Worm (Caenorhabditis elegans) whole organism, late embryonic: ENCODE measurements around the gene nhr-30.

ENCODE experiments used
- F13H6.1 ChIP-seq: sonication (generic microtip); optimal IDR thresholded peaks from 2 replicates; lab custom pipeline; 2016; ENCODE audit warnings: missing genetic modification characterization, missing compliant biosample characterization
- K02D7.2 ChIP-seq: sonication (generic microtip); optimal IDR thresholded peaks from 2 replicates; lab custom pipeline; 2017; ENCODE audit warnings: mild to moderate bottlenecking, missing genetic modification characterization, missing compliant biosample characterization
- K09A11.1 ChIP-seq: sonication (generic microtip); optimal IDR thresholded peaks from 2 replicates; lab custom pipeline; 2017; ENCODE audit warnings: antibody characterized with exemption, mild to moderate bottlenecking, missing genetic modification characterization, missing compliant biosample characterization; ENCODE audit not compliant: insufficient read depth
- T23F11.4 ChIP-seq: fragments of 200-800 bp; sonication (Bioruptor generic); optimal IDR thresholded peaks from 2 replicates; lab custom pipeline; 2018; ENCODE audit warnings: mild to moderate bottlenecking, missing genetic modification characterization, missing compliant biosample characterization
- Y22D7AL.16 ChIP-seq: sonication (generic microtip); optimal IDR thresholded peaks from 2 replicates; lab custom pipeline; 2016; ENCODE audit warnings: missing genetic modification characterization, missing compliant biosample characterization
- ahr-1 ChIP-seq: sonication (generic microtip); optimal IDR thresholded peaks from 2 replicates; lab custom pipeline; 2016; ENCODE audit warnings: missing genetic modification characterization, missing compliant biosample characterization
- ceh-14 ChIP-seq: sonication (generic microtip); optimal IDR thresholded peaks from 2 replicates; lab custom pipeline; 2016; ENCODE audit warnings: missing genotype, missing genetic modification characterization, missing compliant biosample characterization
- ceh-18 ChIP-seq: sonication (generic microtip); optimal IDR thresholded peaks from 2 replicates; lab custom pipeline; 2016; ENCODE audit warnings: missing genetic modification characterization, missing compliant biosample characterization
- ceh-19 ChIP-seq: fragments of 200-800 bp; sonication (Bioruptor generic); optimal IDR thresholded peaks from 2 replicates; lab custom pipeline; 2018; ENCODE audit warnings: mild to moderate bottlenecking, missing genetic modification characterization, missing compliant biosample characterization
- ceh-31 ChIP-seq: sonication (generic microtip); optimal IDR thresholded peaks from 2 replicates; lab custom pipeline; 2016; ENCODE audit warnings: missing genetic modification characterization, missing compliant biosample characterization
- ceh-34 ChIP-seq: sonication (generic microtip); optimal IDR thresholded peaks from 2 replicates; lab custom pipeline; 2016; ENCODE audit warnings: mild to moderate bottlenecking, missing genetic modification characterization, missing compliant biosample characterization
- ceh-9 ChIP-seq: sonication (generic microtip); optimal IDR thresholded peaks from 2 replicates; lab custom pipeline; 2016; ENCODE audit warnings: mild to moderate bottlenecking, missing genetic modification characterization, inconsistent platforms, missing compliant biosample characterization
- che-1 ChIP-seq: sonication (generic microtip); optimal IDR thresholded peaks from 2 replicates; lab custom pipeline; 2016; ENCODE audit warnings: mild to moderate bottlenecking, missing genetic modification characterization, missing compliant biosample characterization
- dmd-4 ChIP-seq: sonication (generic microtip); optimal IDR thresholded peaks from 2 replicates; lab custom pipeline; 2016; ENCODE audit warnings: borderline replicate concordance, missing genetic modification characterization, missing compliant biosample characterization
- dve-1 ChIP-seq: sonication (generic microtip); optimal IDR thresholded peaks from 2 replicates; lab custom pipeline; 2017; ENCODE audit warnings: antibody characterized with exemption, mild to moderate bottlenecking, missing genetic modification characterization, missing compliant biosample characterization
- elt-2 ChIP-seq: sonication (generic microtip); optimal IDR thresholded peaks from 2 replicates; lab custom pipeline; 2016; ENCODE audit warnings: missing genetic modification reagents, missing genetic modification characterization, missing compliant biosample characterization
- elt-4 ChIP-seq: sonication (generic microtip); optimal IDR thresholded peaks from 2 replicates; lab custom pipeline; 2016; ENCODE audit warnings: missing genetic modification characterization, missing compliant biosample characterization
- fkh-10 ChIP-seq: fragments of 150-350 bp; optimal IDR thresholded peaks from 2 replicates; lab custom pipeline; 2014; ENCODE audit warnings: missing biosample characterization, missing genetic modification reagents, missing genetic modification characterization
- fkh-6 ChIP-seq: sonication (generic microtip); optimal IDR thresholded peaks from 2 replicates; lab custom pipeline; 2016; ENCODE audit warnings: missing genetic modification characterization, missing compliant biosample characterization
- hlh-13 ChIP-seq: fragments of 200-800 bp; sonication (Bioruptor generic); optimal IDR thresholded peaks from 2 replicates; lab custom pipeline; 2018; ENCODE audit warnings: mild to moderate bottlenecking, missing genetic modification characterization, missing compliant biosample characterization
- hlh-8 ChIP-seq: sonication (generic microtip); optimal IDR thresholded peaks from 2 replicates; lab custom pipeline; 2016; ENCODE audit warnings: missing genotype, missing genetic modification characterization, missing compliant biosample characterization
- lin-11 ChIP-seq: fragments of 200-800 bp; sonication (Bioruptor generic); optimal IDR thresholded peaks from 2 replicates; lab custom pipeline; 2018; ENCODE audit warnings: mild to moderate bottlenecking, missing genetic modification characterization, missing compliant biosample characterization
- madf-2 ChIP-seq: sonication (generic microtip); optimal IDR thresholded peaks from 2 replicates; lab custom pipeline; 2017; ENCODE audit warnings: missing genetic modification characterization, missing compliant biosample characterization
- nfya-1 ChIP-seq: sonication (generic microtip); optimal IDR thresholded peaks from 2 replicates; lab custom pipeline; 2017; ENCODE audit warnings: missing genetic modification characterization, mild to moderate bottlenecking, missing compliant biosample characterization, antibody characterized with exemption, moderate library complexity
- nhr-11 ChIP-seq: fragments of 150-350 bp; optimal IDR thresholded peaks from 2 replicates; lab custom pipeline; 2014; ENCODE audit warnings: missing biosample characterization, missing genetic modification characterization
- nhr-232 ChIP-seq: sonication (generic microtip); optimal IDR thresholded peaks from 2 replicates; lab custom pipeline; 2016; ENCODE audit warnings: missing genetic modification characterization, missing compliant biosample characterization
- pag-3 ChIP-seq: sonication (generic microtip); optimal IDR thresholded peaks from 2 replicates; lab custom pipeline; 2016; ENCODE audit warnings: missing compliant biosample characterization, missing genetic modification characterization, borderline replicate concordance
- pat-9 ChIP-seq: fragments of 200-800 bp; sonication (Bioruptor generic); optimal IDR thresholded peaks from 2 replicates; lab custom pipeline; 2018; ENCODE audit warnings: mild to moderate bottlenecking, missing genetic modification characterization, moderate library complexity, missing compliant biosample characterization
- pha-4 ChIP-seq: fragments of 150-350 bp; optimal IDR thresholded peaks from 2 replicates; lab custom pipeline; 2018; ENCODE audit warnings: missing biosample characterization, missing genetic modification reagents, missing genetic modification characterization
- pros-1 ChIP-seq: fragments of 150-350 bp; optimal IDR thresholded peaks from 2 replicates; lab custom pipeline; 2014; ENCODE audit warnings: missing biosample characterization, missing genetic modification reagents, missing genetic modification characterization
- ref-2 ChIP-seq: sonication (generic microtip); optimal IDR thresholded peaks from 2 replicates; lab custom pipeline; 2016; ENCODE audit warnings: missing genetic modification characterization, missing compliant biosample characterization
- rnt-1 ChIP-seq: sonication (generic microtip); optimal IDR thresholded peaks from 2 replicates; lab custom pipeline; 2016; ENCODE audit warnings: missing genetic modification characterization, missing compliant biosample characterization
- sdc-2 ChIP-seq: sonication (generic microtip); optimal IDR thresholded peaks from 2 replicates; lab custom pipeline; 2016; ENCODE audit warnings: missing genotype, missing genetic modification characterization, missing compliant biosample characterization
- sox-4 ChIP-seq: sonication (generic microtip); optimal IDR thresholded peaks from 2 replicates; lab custom pipeline; 2017; ENCODE audit warnings: mild to moderate bottlenecking, missing genetic modification characterization, inconsistent platforms, missing compliant biosample characterization
- unc-42 ChIP-seq: sonication (generic microtip); optimal IDR thresholded peaks from 2 replicates; lab custom pipeline; 2016; ENCODE audit warnings: missing genotype, missing genetic modification characterization, missing compliant biosample characterization
- unc-55 ChIP-seq: sonication (generic microtip); optimal IDR thresholded peaks from 2 replicates; lab custom pipeline; 2017; ENCODE audit warnings: missing biosample characterization, missing genetic modification reagents, missing genetic modification characterization
- unc-86 ChIP-seq: sonication (generic microtip); optimal IDR thresholded peaks from 2 replicates; lab custom pipeline; 2016; ENCODE audit warnings: missing genetic modification characterization, missing compliant biosample characterization
- ztf-16 ChIP-seq: sonication (generic microtip); optimal IDR thresholded peaks from 2 replicates; lab custom pipeline; 2017; ENCODE audit warnings: missing genetic modification characterization, missing compliant biosample characterization

The nhr-30 gene

DNA sequence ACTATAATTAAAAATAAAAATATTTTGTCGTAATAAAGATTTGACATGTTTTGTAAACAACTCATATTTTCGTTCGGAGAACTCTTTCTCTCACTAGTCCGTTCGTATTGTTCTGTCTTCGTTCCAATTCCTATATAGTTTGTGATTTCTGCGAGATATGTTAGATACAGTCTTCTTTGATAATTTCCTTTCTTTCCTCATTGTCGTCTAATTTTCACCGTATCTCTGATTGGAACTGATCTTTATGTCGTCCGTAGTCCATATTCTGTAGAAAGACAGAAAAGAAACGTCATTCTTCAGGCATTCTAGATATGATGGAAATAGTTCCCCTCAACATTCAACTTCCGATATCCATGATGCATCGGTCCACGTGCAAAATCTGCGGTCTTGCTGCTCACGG, at the start of gene nhr-30:
Gene nhr-30, plus strand, starts transcription at position 301 of the 400 bp plus-strand sequence.
- TF ChIP-seq lin-11: no peak
- TF ChIP-seq ceh-18: no peak
- no peak for TF ChIP-seq pha-4 (tag; lab: Kevin White, UChicago)
- TF ChIP-seq pag-3 (tag; lab: Kevin White, UChicago): no peak
- no peak for TF ChIP-seq unc-86 (tag; lab: Kevin White, UChicago)
- TF ChIP-seq che-1 (tag; lab: Kevin White, UChicago): no peak

- TF ChIP-seq K09A11.1 (tag; lab: Kevin White, UChicago): no peak
Measured at ce11 chrV:9001175-9001574, 43.8 kb upstream of the nhr-30 start, which contains the start of gene F59E11.2. Gene F59E11.2, plus strand, starts transcription at chrV:9001475.

DNA sequence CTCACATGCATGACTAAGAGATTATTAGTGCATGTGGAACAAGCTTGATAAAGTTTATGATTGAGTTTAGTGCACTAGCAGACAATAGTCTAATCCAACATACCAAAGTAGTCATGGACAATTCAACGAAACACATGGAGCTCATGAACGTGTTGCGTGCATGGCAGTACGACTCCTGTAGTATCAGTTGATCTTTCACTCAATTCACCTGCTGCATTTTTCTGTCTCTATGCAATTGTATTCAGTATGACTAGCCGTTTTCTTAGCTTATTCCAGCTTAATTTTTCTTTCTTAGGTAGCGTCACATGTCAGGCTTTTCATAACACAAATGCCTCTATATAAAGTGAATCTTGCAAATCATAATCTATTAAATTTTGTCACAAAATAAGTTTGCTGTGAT, 41.7 kb upstream of the nhr-30 start, which contains the start of gene srx-1:
Gene srx-1, plus strand, starts transcription at position 382 of the 400 bp plus-strand sequence.
- TF ChIP-seq nfya-1 (tag; lab: Kevin White, UChicago) (no peak), ceh-19 (GFP tag; lab: Kevin White, UChicago) (no peak), elt-2 (tag; lab: Kevin White, UChicago) (no peak), pros-1 (no peak), elt-4 (tag; lab: Kevin White, UChicago) (no peak), fkh-6 (tag; lab: Kevin White, UChicago) (no peak), ceh-14 (no peak), hlh-8 (tag; lab: Kevin White, UChicago) (no peak), ref-2 (no peak), unc-42 (tag; lab: Kevin White, UChicago) (no peak), nhr-11 (tag; lab: Kevin White, UChicago) (no peak), ztf-16 (no peak), sox-4 (tag; lab: Kevin White, UChicago) (no peak), hlh-13 (GFP tag; lab: Kevin White, UChicago) (no peak), ahr-1 (tag; lab: Kevin White, UChicago) (no peak), ceh-34 (tag; lab: Kevin White, UChicago) (no peak), pat-9 (tag; lab: Kevin White, UChicago) (no peak), Y22D7AL.16 (tag; lab: Kevin White, UChicago) (no peak)

DNA sequence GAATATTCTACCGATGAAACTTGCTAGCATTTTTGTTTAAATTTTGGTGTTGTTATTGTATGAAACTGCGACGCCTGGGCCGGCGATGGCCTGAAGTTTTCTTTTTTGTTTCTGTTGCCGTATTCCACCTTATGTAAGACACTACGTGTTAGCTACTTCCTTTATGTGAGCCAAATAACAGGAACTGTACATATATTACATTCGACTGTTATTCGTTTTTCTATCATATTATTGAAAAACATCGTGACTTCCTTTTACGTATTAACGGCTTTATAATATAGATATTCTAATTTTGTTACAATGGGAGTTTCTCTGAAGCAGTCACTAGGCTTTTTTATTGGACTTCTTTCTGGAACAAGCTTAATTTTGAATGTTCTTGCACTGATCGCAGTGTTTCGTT, 39.7 kb upstream of the nhr-30 start, which contains the start of gene srx-3:
Gene srx-3, plus strand, starts transcription at position 301 of the 400 bp plus-strand sequence.
- no peak for TF ChIP-seq K02D7.2
- no peak for TF ChIP-seq dve-1 (tag; lab: Kevin White, UChicago)
- TF ChIP-seq rnt-1 (tag; lab: Kevin White, UChicago): no peak
- TF ChIP-seq dmd-4 (tag; lab: Kevin White, UChicago): no peak
- TF ChIP-seq T23F11.4: no peak
- TF ChIP-seq fkh-10 (GFP tag; lab: Kevin White, UChicago): no peak
- no peak for TF ChIP-seq unc-55 (GFP tag; lab: Kevin White, UChicago)
- TF ChIP-seq ceh-31 (tag; lab: Kevin White, UChicago): no peak
- no peak for TF ChIP-seq madf-2 (tag; lab: Kevin White, UChicago)
- no peak for TF ChIP-seq sdc-2 (tag; lab: Kevin White, UChicago)
- no peak for TF ChIP-seq ceh-9 (tag; lab: Kevin White, UChicago)

ce11 chrV:9009175-9009574, 35.8 kb upstream of the nhr-30 start, which contains the start of gene srx-2:
Gene srx-2, plus strand, starts transcription at chrV:9009475.
- TF ChIP-seq ceh-31 (tag; lab: Kevin White, UChicago) (no peak), elt-4 (tag; lab: Kevin White, UChicago) (no peak), F13H6.1 (no peak), unc-55 (GFP tag; lab: Kevin White, UChicago) (no peak), ceh-34 (tag; lab: Kevin White, UChicago) (no peak), nhr-232 (tag; lab: Kevin White, UChicago) (no peak)
